Fruit fly (Drosophila melanogaster) whole organism, embryonic: ENCODE results near the gene Rpp21.

Experiments used
- BEAF-32 ChIP-seq: fragments of 200-800 bp; sonication (Bioruptor generic); optimal IDR thresholded peaks from 3 replicates; lab custom pipeline; 2017; ENCODE audit warnings: missing biosample characterization, missing genetic modification characterization, mild to moderate bottlenecking, moderate library complexity, missing genetic modification reagents
- C15 ChIP-seq: fragments of 200-800 bp; sonication (Bioruptor generic); IDR thresholded peaks from 3 replicates; pipeline ENCODE4 v1.3.6; 2022; ENCODE audit warnings: missing biosample characterization, missing genetic modification characterization
- CG10209 ChIP-seq: fragments of 200-800 bp; sonication (Bioruptor generic); optimal IDR thresholded peaks from 3 replicates; lab custom pipeline; 2017; ENCODE audit warnings: missing biosample characterization, mild to moderate bottlenecking, missing genetic modification characterization, missing genetic modification reagents
- CG1024 ChIP-seq: fragments of 200-800 bp; sonication (Bioruptor generic); IDR thresholded peaks from 2 replicates; pipeline ENCODE4 v1.3.6; 2022; ENCODE audit warnings: missing biosample characterization, missing genetic modification characterization
- CG10959 ChIP-seq: fragments of 200-800 bp; sonication (Bioruptor generic); IDR thresholded peaks from 2 replicates; pipeline ENCODE4 v1.3.6; 2022; ENCODE audit warnings: missing biosample characterization, missing genetic modification characterization
- CG12219 ChIP-seq: fragments of 200-800 bp; sonication (Bioruptor generic); optimal IDR thresholded peaks from 3 replicates; lab custom pipeline; 2018; ENCODE audit warnings: missing biosample characterization, mild to moderate bottlenecking, missing genetic modification characterization
- CG12942 ChIP-seq: fragments of 200-800 bp; sonication (Bioruptor generic); optimal IDR thresholded peaks from 3 replicates; lab custom pipeline; 2016; ENCODE audit warnings: missing biosample characterization, missing genetic modification characterization
- CG13296 ChIP-seq: fragments of 200-800 bp; sonication (Bioruptor generic); optimal IDR thresholded peaks from 3 replicates; lab custom pipeline; 2018; ENCODE audit warnings: missing biosample characterization, mild to moderate bottlenecking, missing genetic modification characterization
- CG13424 ChIP-seq: fragments of 200-800 bp; sonication (Bioruptor generic); optimal IDR thresholded peaks from 2 replicates; lab custom pipeline; 2019; ENCODE audit warnings: missing biosample characterization, mild to moderate bottlenecking, missing genetic modification characterization, moderate library complexity
- CG1602 ChIP-seq: fragments of 200-800 bp; sonication (Bioruptor generic); optimal IDR thresholded peaks from 3 replicates; lab custom pipeline; 2016; ENCODE audit warnings: missing biosample characterization, missing genetic modification characterization
- CG17612 ChIP-seq: fragments of 200-800 bp; sonication (Bioruptor generic); IDR thresholded peaks from 2 replicates; pipeline ENCODE4 v1.3.6; 2022; ENCODE audit warnings: missing biosample characterization, missing genetic modification characterization
- CG17912 ChIP-seq: fragments of 200-800 bp; sonication (Bioruptor generic); optimal IDR thresholded peaks from 2 replicates; lab custom pipeline; 2018; ENCODE audit warnings: missing biosample characterization, mild to moderate bottlenecking, missing genetic modification characterization
- CG30020 ChIP-seq: fragments of 200-800 bp; optimal IDR thresholded peaks from 2 replicates; lab custom pipeline; 2019; ENCODE audit warnings: missing biosample characterization, mild to moderate bottlenecking, missing genetic modification characterization, moderate library complexity
- CG30431 ChIP-seq: fragments of 200-800 bp; sonication (Bioruptor generic); optimal IDR thresholded peaks from 2 replicates; lab custom pipeline; 2017; ENCODE audit warnings: missing biosample characterization, missing genetic modification characterization
- CG4282 ChIP-seq: fragments of 200-800 bp; sonication (Bioruptor generic); optimal IDR thresholded peaks from 2 replicates; lab custom pipeline; 2016; ENCODE audit warnings: missing biosample characterization, missing genetic modification characterization
- CG4707 ChIP-seq: fragments of 200-800 bp; sonication (Bioruptor generic); optimal IDR thresholded peaks from 2 replicates; lab custom pipeline; 2018; ENCODE audit warnings: missing biosample characterization, mild to moderate bottlenecking, missing genetic modification characterization, moderate library complexity
- CG4854 ChIP-seq: fragments of 200-800 bp; sonication (Bioruptor generic); optimal IDR thresholded peaks from 2 replicates; lab custom pipeline; 2016; ENCODE audit warnings: missing biosample characterization, missing genetic modification characterization, inconsistent platforms
- CG6683 ChIP-seq: fragments of 200-800 bp; sonication (Bioruptor generic); optimal IDR thresholded peaks from 2 replicates; lab custom pipeline; 2017; ENCODE audit warnings: missing biosample characterization, mild to moderate bottlenecking, missing genetic modification characterization, missing genetic modification reagents
- CG8281 ChIP-seq: fragments of 200-800 bp; sonication (Bioruptor generic); optimal IDR thresholded peaks from 2 replicates; lab custom pipeline; 2018; ENCODE audit warnings: missing biosample characterization, mild to moderate bottlenecking, missing genetic modification characterization, moderate library complexity
- CG8924 ChIP-seq: fragments of 200-800 bp; optimal IDR thresholded peaks from 3 replicates; lab custom pipeline; 2019; ENCODE audit warnings: missing biosample characterization, mild to moderate bottlenecking, missing genetic modification characterization, moderate library complexity
- CG9215 ChIP-seq: fragments of 200-800 bp; sonication (Bioruptor generic); IDR thresholded peaks from 2 replicates; pipeline ENCODE4 v1.3.6; 2022; ENCODE audit warnings: missing biosample characterization, missing genetic modification characterization
- E2f2 ChIP-seq: fragments of 200-800 bp; sonication (Bioruptor generic); IDR thresholded peaks from 2 replicates; pipeline ENCODE4 v1.3.6; 2022; ENCODE audit warnings: missing biosample characterization, missing genetic modification characterization
- Fer2 ChIP-seq: fragments of 200-800 bp; sonication (Bioruptor generic); optimal IDR thresholded peaks from 2 replicates; lab custom pipeline; 2018; ENCODE audit warnings: missing biosample characterization, mild to moderate bottlenecking, missing genetic modification characterization, moderate library complexity
- HHEX ChIP-seq: fragments of 200-800 bp; sonication (Bioruptor generic); optimal IDR thresholded peaks from 3 replicates; lab custom pipeline; 2017; ENCODE audit warnings: missing biosample characterization, mild to moderate bottlenecking, missing genetic modification characterization, missing genetic modification reagents
- HLHmδ ChIP-seq: fragments of 200-800 bp; sonication (Bioruptor generic); optimal IDR thresholded peaks from 2 replicates; lab custom pipeline; 2018; ENCODE audit warnings: missing biosample characterization, mild to moderate bottlenecking, missing genetic modification characterization, moderate library complexity
- HmgD ChIP-seq: fragments of 200-800 bp; sonication (Bioruptor generic); optimal IDR thresholded peaks from 3 replicates; lab custom pipeline; 2016; ENCODE audit warnings: missing biosample characterization, missing genetic modification characterization
- Hr51 ChIP-seq, 2 experiments: fragments of 200-800 bp; sonication (Bioruptor generic); optimal IDR thresholded peaks; 2 replicates in 1 of 2; 3 replicates in 1 of 2; lab custom pipeline; 2016 to 2018; ENCODE audit warnings: missing biosample characterization in 2 of 2, missing genetic modification characterization in 2 of 2, mild to moderate bottlenecking in 1 of 2, moderate library complexity in 1 of 2
- Myb ChIP-seq: fragments of 200-800 bp; sonication (Bioruptor generic); optimal IDR thresholded peaks from 2 replicates; lab custom pipeline; 2016; ENCODE audit warnings: missing biosample characterization, missing genetic modification characterization
- Ptx1 ChIP-seq: fragments of 200-800 bp; sonication (Bioruptor generic); IDR thresholded peaks from 2 replicates; pipeline ENCODE4 v1.3.6; 2022; ENCODE audit warnings: missing biosample characterization, missing genetic modification characterization
- Sin3A ChIP-seq: fragments of >200 bp; optimal IDR thresholded peaks from 2 replicates; lab custom pipeline; 2018
- Spps ChIP-seq: fragments of 200-800 bp; sonication (Bioruptor generic); optimal IDR thresholded peaks from 2 replicates; lab custom pipeline; 2018; ENCODE audit warnings: missing biosample characterization, mild to moderate bottlenecking, missing genetic modification characterization
- Stat92E ChIP-seq, 3 experiments: fragments of >200 bp in 2 of 3; fragments of 200-800 bp in 1 of 3; sonication (Bioruptor generic) in 1 of 3; optimal IDR thresholded peaks; 2 replicates each; lab custom pipeline; 2017 to 2019; ENCODE audit warnings: missing biosample characterization in 3 of 3, missing genetic modification characterization in 3 of 3, mild to moderate bottlenecking in 1 of 3, moderate library complexity in 1 of 3
- ato ChIP-seq: fragments of 200-800 bp; sonication (Bioruptor generic); IDR thresholded peaks from 2 replicates; pipeline ENCODE4 v1.3.6; 2022; ENCODE audit warnings: missing biosample characterization, missing genetic modification characterization; ENCODE audit not compliant: partially characterized antibody
- btn ChIP-seq: fragments of 200-800 bp; sonication (Bioruptor generic); optimal IDR thresholded peaks from 2 replicates; lab custom pipeline; 2016; ENCODE audit warnings: missing biosample characterization, missing genetic modification characterization
- corto ChIP-seq: fragments of 200-800 bp; sonication (Bioruptor generic); optimal IDR thresholded peaks from 2 replicates; lab custom pipeline; 2016; ENCODE audit warnings: missing biosample characterization, mild to moderate bottlenecking, missing genetic modification characterization, moderate library complexity
- danr ChIP-seq: fragments of 200-800 bp; sonication (Bioruptor generic); IDR thresholded peaks from 2 replicates; pipeline ENCODE4 v1.3.6; 2022; ENCODE audit warnings: missing biosample characterization, missing genetic modification characterization
- exex ChIP-seq: fragments of 200-800 bp; sonication (Bioruptor generic); optimal IDR thresholded peaks from 4 replicates; lab custom pipeline; 2018; ENCODE audit warnings: missing biosample characterization, mild to moderate bottlenecking, missing genetic modification characterization, moderate library complexity
- fd64A ChIP-seq: fragments of 200-800 bp; sonication (Bioruptor generic); optimal IDR thresholded peaks from 3 replicates; lab custom pipeline; 2018; ENCODE audit warnings: missing biosample characterization, mild to moderate bottlenecking, missing genetic modification characterization
- ftz-f1 ChIP-seq: fragments of 200-800 bp; sonication (Bioruptor generic); optimal IDR thresholded peaks from 2 replicates; lab custom pipeline; 2016; ENCODE audit warnings: missing biosample characterization, missing genetic modification characterization
- grau ChIP-seq: fragments of 200-800 bp; optimal IDR thresholded peaks from 3 replicates; lab custom pipeline; 2019; ENCODE audit warnings: missing biosample characterization, mild to moderate bottlenecking, missing genetic modification characterization, moderate library complexity
- grn ChIP-seq: fragments of 200-800 bp; sonication (Bioruptor generic); optimal IDR thresholded peaks from 3 replicates; lab custom pipeline; 2017; ENCODE audit warnings: missing biosample characterization, missing genetic modification characterization
- pros ChIP-seq: fragments of 200-800 bp; sonication (Bioruptor generic); optimal IDR thresholded peaks from 3 replicates; lab custom pipeline; 2019; ENCODE audit warnings: missing biosample characterization, mild to moderate bottlenecking, missing genetic modification characterization, moderate library complexity
- psq ChIP-seq: fragments of 200-800 bp; sonication (Bioruptor generic); optimal IDR thresholded peaks from 2 replicates; lab custom pipeline; 2017; ENCODE audit warnings: missing biosample characterization, missing genetic modification characterization
- row ChIP-seq: fragments of 200-800 bp; sonication (Bioruptor generic); IDR thresholded peaks from 3 replicates; pipeline ENCODE4 v1.3.6; 2022; ENCODE audit warnings: missing biosample characterization, missing genetic modification characterization
- run ChIP-seq: fragments of 200-800 bp; sonication (Bioruptor generic); optimal IDR thresholded peaks from 3 replicates; lab custom pipeline; 2018; ENCODE audit warnings: missing biosample characterization, mild to moderate bottlenecking, missing genetic modification characterization
- schlank ChIP-seq: fragments of 200-800 bp; sonication (Bioruptor generic); optimal IDR thresholded peaks from 2 replicates; lab custom pipeline; 2018; ENCODE audit warnings: missing biosample characterization, mild to moderate bottlenecking, missing genetic modification characterization
- tup ChIP-seq: fragments of 200-800 bp; sonication (Bioruptor generic); optimal IDR thresholded peaks from 2 replicates; lab custom pipeline; 2016; ENCODE audit warnings: missing biosample characterization, mild to moderate bottlenecking, missing genetic modification characterization, moderate library complexity
- unc-4 ChIP-seq: fragments of 200-800 bp; sonication (Bioruptor generic); IDR thresholded peaks from 2 replicates; pipeline ENCODE4 v1.3.6; 2022; ENCODE audit warnings: missing biosample characterization, missing genetic modification characterization; ENCODE audit not compliant: partially characterized antibody
- vfl ChIP-seq: fragments of 200-800 bp; sonication (Bioruptor generic); optimal IDR thresholded peaks from 2 replicates; lab custom pipeline; 2016; ENCODE audit warnings: missing biosample characterization, missing genetic modification characterization
- wdn ChIP-seq: fragments of 200-800 bp; sonication (Bioruptor generic); IDR thresholded peaks from 2 replicates; pipeline ENCODE4 v1.3.6; 2022; ENCODE audit warnings: missing biosample characterization, missing genetic modification characterization

The Rpp21 gene

DNA sequence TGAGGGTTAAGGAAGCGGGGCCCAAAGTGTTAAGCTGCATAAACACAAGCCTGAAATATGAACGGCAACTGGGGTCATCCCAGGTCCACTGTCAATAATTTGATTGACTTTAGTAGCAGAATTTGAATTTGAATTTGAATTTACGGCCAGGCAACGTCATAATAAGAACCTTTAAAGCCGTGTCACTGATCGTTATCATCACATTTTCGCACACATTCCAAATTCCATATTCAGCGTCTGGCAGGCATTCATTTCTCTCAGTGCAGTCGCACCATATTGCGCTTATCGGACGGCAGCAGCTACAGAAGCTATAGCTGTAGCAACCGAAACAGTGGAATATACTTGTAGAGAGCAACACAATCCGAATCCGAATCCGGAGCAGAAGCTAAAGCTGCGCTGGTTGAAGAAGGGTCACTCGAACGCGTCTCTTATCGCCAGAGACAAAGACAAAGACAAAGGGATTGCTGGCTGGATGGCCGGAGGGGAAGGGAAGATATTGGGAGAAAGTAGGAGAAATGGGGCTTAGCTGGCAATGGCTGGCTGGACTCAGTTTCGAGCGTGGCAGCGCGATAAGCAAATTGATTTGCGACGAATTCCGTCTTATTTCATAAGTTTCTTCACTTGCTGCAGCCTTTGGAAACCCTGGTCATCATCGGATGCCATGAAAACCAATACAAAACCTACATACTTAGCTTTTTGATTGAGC lies 22.3 kb downstream of the Rpp21 start (continued):
- TF ChIP-seq vfl (GFP tag; lab: Kevin White, UChicago) (no peak), CG1024 (GFP tag; lab: Robert Waterston, UW) (0 out of 2 replicates have a peak, but pooled peaks have one; percentile 29), CG4282 (GFP tag; lab: Kevin White, UChicago) (no peak), Myb (GFP tag; lab: Kevin White, UChicago) (peak; percentile 10), pros (GFP tag; lab: Kevin White, UChicago) (no peak), CG1602 (GFP tag; lab: Kevin White, UChicago) (no peak), CG4854 (no peak), grau (tag; lab: Kevin White, UChicago) (peak; percentile 49), CG17612 (GFP tag; lab: Robert Waterston, UW) (no peak), Fer2 (tag; lab: Kevin White, UChicago) (no peak), CG30431 (peak; percentile 45), CG10959 (GFP tag; lab: Robert Waterston, UW) (no peak), CG8924 (tag; lab: Kevin White, UChicago) (peak; percentile 15), btn (GFP tag; lab: Kevin White, UChicago) (no peak), danr (GFP tag; lab: Robert Waterston, UW) (no peak), HmgD (GFP tag; lab: Kevin White, UChicago) (no peak), Hr51 (GFP tag; optimal IDR thresholded peaks at IDR 0.05; lab: Kevin White, UChicago) (peak in 1 of 2 experiments; percentile 43), run (tag; lab: Kevin White, UChicago) (no peak), schlank (tag; lab: Kevin White, UChicago) (no peak), CG12219 (peak; percentile 50), grn (GFP tag; lab: Kevin White, UChicago) (no peak), Sin3A (no peak), HHEX (GFP tag; lab: Kevin White, UChicago) (peak; percentile 43), BEAF-32 (GFP tag; lab: Kevin White, UChicago) (no peak), CG13424 (tag; lab: Kevin White, UChicago) (peak; percentile 34), psq (GFP tag; lab: Kevin White, UChicago) (no peak), ftz-f1 (GFP tag; lab: Kevin White, UChicago) (no peak), ato (GFP tag; lab: Robert Waterston, UW) (no peak), Stat92E (GFP tag; optimal IDR thresholded peaks at IDR 0.05; lab: Kevin White, UChicago) (no peak), C15 (GFP tag; lab: Robert Waterston, UW) (no peak), CG10209 (peak; percentile 37), CG13296 (no peak), CG30020 (tag; lab: Kevin White, UChicago) (no peak), CG6683 (GFP tag; lab: Kevin White, UChicago) (no peak), exex (no peak), row (peak; percentile 48; the same call in 2 of the 3 replicates), CG4707 (GFP tag; lab: Kevin White, UChicago) (no peak), CG12942 (GFP tag; lab: Kevin White, UChicago) (no peak), CG17912 (GFP tag; lab: Kevin White, UChicago) (no peak)

DNA sequence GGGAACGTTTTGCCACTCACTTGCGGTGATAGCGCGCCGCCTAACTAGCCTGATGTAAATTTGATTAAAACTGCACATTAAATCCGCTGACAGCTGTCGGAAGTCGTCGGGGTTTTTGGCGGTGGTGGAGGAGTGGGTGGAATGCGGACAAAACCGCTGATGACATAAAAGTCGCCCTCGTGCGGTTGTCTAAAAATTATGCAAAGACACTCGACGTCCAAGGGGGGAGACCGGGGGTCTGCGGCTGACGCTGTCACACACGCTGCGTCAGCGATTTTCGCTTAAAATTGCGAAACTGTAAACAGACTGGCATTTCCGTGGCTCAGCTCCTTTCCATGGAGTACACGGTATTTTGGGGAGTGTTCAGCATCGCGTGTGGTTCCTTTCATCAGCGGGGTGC lies 25.8 kb downstream of the Rpp21 start:
- no peak for TF ChIP-seq HLHmδ (GFP tag; lab: Kevin White, UChicago)
- no peak for TF ChIP-seq wdn
- TF ChIP-seq Ptx1 (GFP tag; lab: Robert Waterston, UW), result no peak
- no peak for TF ChIP-seq fd64A (GFP tag; lab: Kevin White, UChicago)
- no peak for TF ChIP-seq Spps (tag; lab: Kevin White, UChicago)
- no peak for TF ChIP-seq CG9215 (GFP tag; lab: Robert Waterston, UW)
- no peak for TF ChIP-seq CG8281 (tag; lab: Kevin White, UChicago)
- no peak for TF ChIP-seq CG17912 (GFP tag; lab: Kevin White, UChicago)
- no peak for TF ChIP-seq corto (GFP tag; lab: Kevin White, UChicago)
- no peak for TF ChIP-seq Hr51 (GFP tag; optimal IDR thresholded peaks at IDR 0.05; lab: Kevin White, UChicago)
- no peak for TF ChIP-seq tup (GFP tag; lab: Kevin White, UChicago)
- no peak for TF ChIP-seq unc-4 (GFP tag; lab: Robert Waterston, UW)
- TF ChIP-seq E2f2 (GFP tag; lab: Robert Waterston, UW), result no peak
- no peak for TF ChIP-seq CG4707 (GFP tag; lab: Kevin White, UChicago)
